Fruit fly (Drosophila melanogaster): ENCODE results near the gene CG32485.

Gene CG32485

dm6 chr3L:3046325-3047156 is 3.6 kb upstream of the CG32485 start, which contains the start of the genes scramb2 and Sk2 (continued):
- TF ChIP-seq Dek (tag; optimal IDR thresholded peaks at IDR 0.05) = peak; percentile 94
- peak; percentile 92 for TF ChIP-seq Ssrp (tag; optimal IDR thresholded peaks at IDR 0.05)
- TF ChIP-seq CG7786 (GFP tag; optimal IDR thresholded peaks at IDR 0.05) = peak; percentile 82
- peak; percentile 47 for TF ChIP-seq Elba2 (GFP tag; optimal IDR thresholded peaks at IDR 0.05)
- peak; percentile 85 for TF ChIP-seq TFAM (GFP tag; optimal IDR thresholded peaks at IDR 0.05)
- no peak for TF ChIP-seq p53 (GFP tag; optimal IDR thresholded peaks at IDR 0.05)
- peak; percentile 98 for TF ChIP-seq CG6854 (GFP tag; optimal IDR thresholded peaks at IDR 0.05)
- peak; percentile 85 for TF ChIP-seq CG9215 (GFP tag; IDR thresholded peaks at IDR 0.05)
- TF ChIP-seq Rx (GFP tag; IDR thresholded peaks at IDR 0.05) = peak; percentile 93
- TF ChIP-seq CG10209 (GFP tag; optimal IDR thresholded peaks at IDR 0.05) = peak; percentile 95
- TF ChIP-seq CG32532 (GFP tag; IDR thresholded peaks at IDR 0.05) = peak; percentile 96
- TF ChIP-seq CG11723 (GFP tag; optimal IDR thresholded peaks at IDR 0.05) = peak; percentile 95
- TF ChIP-seq CG11504 (tag; optimal IDR thresholded peaks at IDR 0.05) = peak; percentile 95
- peak; percentile 95 for TF ChIP-seq ase (GFP tag; IDR thresholded peaks at IDR 0.05)

DNA sequence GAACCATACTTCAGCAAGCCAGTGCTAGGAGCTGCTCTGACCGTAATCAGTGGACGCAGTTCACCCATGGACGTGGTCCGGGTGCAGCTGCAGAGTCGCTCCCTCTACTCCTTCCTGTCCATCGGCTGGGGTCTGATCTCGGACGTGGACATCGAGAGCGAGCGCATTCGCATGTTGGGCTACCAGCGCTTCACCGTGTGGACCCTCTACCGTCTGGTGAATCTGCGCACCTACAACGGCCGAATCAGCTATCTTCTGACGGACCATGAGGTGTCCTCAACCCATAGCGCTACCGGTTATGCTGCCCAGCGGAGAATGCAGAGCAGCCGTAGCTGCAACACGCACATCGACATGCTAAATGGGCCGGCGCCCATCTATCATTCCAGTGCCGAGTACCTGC is 1.5 kb upstream of the CG32485 start:
- no peak for TF ChIP-seq hkb (optimal IDR thresholded peaks at IDR 0.05)
- TF ChIP-seq hkb (GFP tag; IDR thresholded peaks at IDR 0.05) = no peak
- peak; percentile 53 for TF ChIP-seq Med (GFP tag)
- peak; percentile 63 for TF ChIP-seq CG8478 (optimal IDR thresholded peaks at IDR 0.05)

- peak; percentile 82 for TF ChIP-seq Sin3A (optimal IDR thresholded peaks at IDR 0.05)
- no peak for TF ChIP-seq CG34224 (GFP tag; IDR thresholded peaks at IDR 0.05; ENCODE audit: partially characterized antibody)
- peak; percentile 24 for TF ChIP-seq slou (GFP tag; optimal IDR thresholded peaks at IDR 0.05)
- TF ChIP-seq CG9437 (GFP tag; optimal IDR thresholded peaks at IDR 0.05) = peak; percentile 44
- no peak for TF ChIP-seq Elba2 (GFP tag; optimal IDR thresholded peaks at IDR 0.05)
- peak; percentile 69 for TF ChIP-seq Ptx1 (GFP tag; IDR thresholded peaks at IDR 0.05)
- peak; percentile 93 for TF ChIP-seq kni (GFP tag; optimal IDR thresholded peaks at IDR 0.05)
- TF ChIP-seq her (GFP tag; optimal IDR thresholded peaks at IDR 0.05) = peak; percentile 51
- peak; percentile 38 for TF ChIP-seq repo (GFP tag; optimal IDR thresholded peaks at IDR 0.05)
- no peak for TF ChIP-seq seq (GFP tag; IDR thresholded peaks at IDR 0.05)
- peak; percentile 21; the same call in 1 of the 2 replicates for TF ChIP-seq inv (GFP tag; IDR thresholded peaks at IDR 0.05; ENCODE audit: partially characterized antibody)
- TF ChIP-seq sim (GFP tag; IDR thresholded peaks at IDR 0.05) = no peak
- peak; percentile 97 for TF ChIP-seq scrt (GFP tag; optimal IDR thresholded peaks at IDR 0.05)
- TF ChIP-seq CG4820 (GFP tag; optimal IDR thresholded peaks at IDR 0.05) = peak; percentile 67
- TF ChIP-seq CG1792 (GFP tag; optimal IDR thresholded peaks at IDR 0.05) = peak; percentile 67
- TF ChIP-seq HHEX (GFP tag; optimal IDR thresholded peaks at IDR 0.05) = peak; percentile 51
- TF ChIP-seq run (tag; optimal IDR thresholded peaks at IDR 0.05) = no peak
- peak; percentile 51 for TF ChIP-seq CG15269 (tag; optimal IDR thresholded peaks at IDR 0.05)
- peak; percentile 11 for TF ChIP-seq dmrt11E (tag; optimal IDR thresholded peaks at IDR 0.05)
- TF ChIP-seq CG9932 (GFP tag; IDR thresholded peaks at IDR 0.05) = peak; percentile 73
- no peak for TF ChIP-seq luna (GFP tag; optimal IDR thresholded peaks at IDR 0.05)
- peak; percentile 76 for TF ChIP-seq CG17829 (tag; optimal IDR thresholded peaks at IDR 0.05)
- no peak for TF ChIP-seq ap (GFP tag; IDR thresholded peaks at IDR 0.05)
- TF ChIP-seq caup (GFP tag; optimal IDR thresholded peaks at IDR 0.05; ENCODE audit: severe bottlenecking) = peak; percentile 67
- TF ChIP-seq Lim3 (GFP tag; IDR thresholded peaks at IDR 0.05) = no peak
- TF ChIP-seq chm (GFP tag; IDR thresholded peaks at IDR 0.05) = no peak
- no peak for TF ChIP-seq ci (GFP tag; IDR thresholded peaks at IDR 0.05)
- no peak for TF ChIP-seq trh (GFP tag; optimal IDR thresholded peaks at IDR 0.05)
- TF ChIP-seq NK7.1 (GFP tag; optimal IDR thresholded peaks at IDR 0.05) = peak; percentile 14
- TF ChIP-seq CG7963 (GFP tag; IDR thresholded peaks at IDR 0.05; ENCODE audit: partially characterized antibody) = no peak
Measured at dm6 chr3L:3052110-3052871, 2.2 kb downstream of the CG32485 start, which contains the start of gene CG1271. TSS of gene CG1271 (plus strand) at chr3L:3052514.

All from whole organism, embryonic.